Worm (Caenorhabditis elegans): ENCODE data around the gene Y38E10A.33.

DNA sequence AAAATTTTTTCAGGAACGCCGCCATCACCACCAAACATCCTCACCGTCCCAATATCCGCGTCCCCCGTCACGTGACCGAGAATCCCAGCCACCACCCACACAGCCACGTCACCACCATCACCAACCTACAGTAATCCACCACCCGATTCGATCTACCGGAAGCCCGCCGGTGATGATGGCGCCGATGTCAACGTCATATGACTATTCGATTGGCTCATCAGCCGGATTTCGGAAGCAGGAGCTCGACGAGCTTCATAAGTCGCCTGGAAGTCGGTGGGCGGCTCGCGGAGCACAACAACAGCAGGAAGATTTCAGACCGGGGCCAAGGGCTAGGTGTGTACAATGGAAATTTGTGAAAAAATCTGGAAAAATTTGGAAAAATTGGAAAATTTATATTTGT lies 16.7 kb upstream of the Y38E10A.33 start:
- TF ChIP-seq him-1 (tag; optimal IDR thresholded peaks at IDR 0.05), result no peak
- TF ChIP-seq dao-5 (tag; optimal IDR thresholded peaks at IDR 0.05), result no peak
- no peak for TF ChIP-seq W03F9.2 (tag; optimal IDR thresholded peaks at IDR 0.05)

All from whole organism, L4/young adult.